Fruit fly (Drosophila melanogaster) Kc167 (cell line): ENCODE data around the gene CG7706.

Experiments used
- Myc ChIP-seq: fragments of >200 bp; optimal IDR thresholded peaks from 2 replicates; lab custom pipeline; 2017; ENCODE audit warnings: missing external identifiers
- Sin3A ChIP-seq: fragments of >200 bp; optimal IDR thresholded peaks from 2 replicates; lab custom pipeline; 2018; ENCODE audit warnings: missing external identifiers
- h ChIP-seq: fragments of >200 bp; optimal IDR thresholded peaks from 3 replicates; lab custom pipeline; 2018; ENCODE audit warnings: missing external identifiers
- insv ChIP-seq: fragments of >200 bp; optimal IDR thresholded peaks from 3 replicates; lab custom pipeline; 2018; ENCODE audit warnings: missing external identifiers
- psq ChIP-seq: fragments of >200 bp; optimal IDR thresholded peaks from 2 replicates; lab custom pipeline; 2017; ENCODE audit warnings: missing external identifiers
- ttk ChIP-seq: sonication (Bioruptor generic); optimal IDR thresholded peaks from 2 replicates; lab custom pipeline; 2017; ENCODE audit warnings: missing external identifiers

The CG7706 gene

dm6 chr3R:18677500-18677940 is at the start of gene CG7706, which contains the start of gene dind:
TSS of gene CG7706 (plus strand) at chr3R:18677818.
TSS of gene dind (minus strand) at chr3R:18677539.
- TF ChIP-seq Myc (lab: Kevin White, UChicago): no peak
- TF ChIP-seq Sin3A (lab: Kevin White, UChicago): no peak
- no peak for TF ChIP-seq insv (lab: Kevin White, UChicago)
- TF ChIP-seq psq (lab: Kevin White, UChicago): no peak
- TF ChIP-seq ttk (lab: Kevin White, UChicago): no peak
- TF ChIP-seq h (lab: Kevin White, UChicago): no peak

- TF ChIP-seq ttk (lab: Kevin White, UChicago) (no peak), h (lab: Kevin White, UChicago) (no peak), insv (lab: Kevin White, UChicago) (no peak), Sin3A (lab: Kevin White, UChicago) (no peak), Myc (lab: Kevin White, UChicago) (no peak), psq (lab: Kevin White, UChicago) (no peak)
These were observed 49.3 kb upstream of the CG7706 start for dm6 chr3R:18628311-18628811.

dm6 chr3R:18633099-18633498 is 44.5 kb upstream of the CG7706 start:
- no peak for TF ChIP-seq insv (lab: Kevin White, UChicago)
- no peak for TF ChIP-seq ttk (lab: Kevin White, UChicago)
- TF ChIP-seq psq (lab: Kevin White, UChicago): no peak
- TF ChIP-seq h (lab: Kevin White, UChicago): no peak
- TF ChIP-seq Sin3A (lab: Kevin White, UChicago): no peak
- TF ChIP-seq Myc (lab: Kevin White, UChicago): no peak

dm6 chr3R:18639662-18640061 is 38.0 kb upstream of the CG7706 start:
- TF ChIP-seq psq (lab: Kevin White, UChicago) (no peak), Myc (lab: Kevin White, UChicago) (no peak), Sin3A (lab: Kevin White, UChicago) (no peak), insv (lab: Kevin White, UChicago) (no peak), ttk (lab: Kevin White, UChicago) (no peak), h (lab: Kevin White, UChicago) (no peak)

- TF ChIP-seq h (lab: Kevin White, UChicago) (no peak), insv (lab: Kevin White, UChicago) (no peak), Myc (lab: Kevin White, UChicago) (no peak), psq (lab: Kevin White, UChicago) (no peak), Sin3A (lab: Kevin White, UChicago) (no peak), ttk (lab: Kevin White, UChicago) (no peak)
These were observed 36.3 kb upstream of the CG7706 start, which contains the start of gene CG14301 for dm6 chr3R:18641242-18641757. TSS of gene CG14301 (minus strand) at chr3R:18641457.

dm6 chr3R:18643646-18644045 is 34.0 kb upstream of the CG7706 start:
- TF ChIP-seq Sin3A (lab: Kevin White, UChicago): no peak
- TF ChIP-seq ttk (lab: Kevin White, UChicago): no peak
- no peak for TF ChIP-seq Myc (lab: Kevin White, UChicago)
- TF ChIP-seq h (lab: Kevin White, UChicago): no peak

dm6 chr3R:18658380-18658944 is 19.2 kb upstream of the CG7706 start:
- no peak for TF ChIP-seq Sin3A (lab: Kevin White, UChicago)
- no peak for TF ChIP-seq insv (lab: Kevin White, UChicago)
- TF ChIP-seq psq (lab: Kevin White, UChicago): no peak
- TF ChIP-seq Myc (lab: Kevin White, UChicago): no peak
- TF ChIP-seq h (lab: Kevin White, UChicago): no peak
- no peak for TF ChIP-seq ttk (lab: Kevin White, UChicago)

dm6 chr3R:18658945-18659642 is 18.5 kb upstream of the CG7706 start, which contains the start of the genes CG31224 and CstF64:
TSS of gene CG31224 (minus strand) at chr3R:18659309.
TSS of gene CstF64 (plus strand) at chr3R:18659618.
- TF ChIP-seq Myc (lab: Kevin White, UChicago): no peak
- TF ChIP-seq ttk (lab: Kevin White, UChicago): no peak
- no peak for TF ChIP-seq Sin3A (lab: Kevin White, UChicago)
- no peak for TF ChIP-seq psq (lab: Kevin White, UChicago)
- no peak for TF ChIP-seq insv (lab: Kevin White, UChicago)
- TF ChIP-seq h (lab: Kevin White, UChicago): no peak

dm6 chr3R:18663525-18663924 is 14.1 kb upstream of the CG7706 start, which contains the start of the genes Cpsf73 and Gos28:
TSS of gene Cpsf73 (minus strand) at chr3R:18663552.
TSS of gene Gos28 (plus strand) at chr3R:18663738.
- TF ChIP-seq Sin3A (lab: Kevin White, UChicago) (no peak), ttk (lab: Kevin White, UChicago) (no peak), psq (lab: Kevin White, UChicago) (no peak), insv (lab: Kevin White, UChicago) (no peak), h (lab: Kevin White, UChicago) (no peak), Myc (lab: Kevin White, UChicago) (no peak)

- TF ChIP-seq psq (lab: Kevin White, UChicago): no peak
These were observed 12.6 kb upstream of the CG7706 start, which contains the start of gene CG31231 for dm6 chr3R:18665061-18665460. TSS of gene CG31231 (plus strand) at chr3R:18665361.

dm6 chr3R:18667659-18668248 is 9.9 kb upstream of the CG7706 start, which contains the start of gene CG31229:
TSS of gene CG31229 (plus strand) at chr3R:18667852.
- TF ChIP-seq Myc (lab: Kevin White, UChicago) (no peak), h (lab: Kevin White, UChicago) (no peak), Sin3A (lab: Kevin White, UChicago) (no peak), psq (lab: Kevin White, UChicago) (no peak), insv (lab: Kevin White, UChicago) (no peak), ttk (lab: Kevin White, UChicago) (no peak)
